Worm (Caenorhabditis elegans) whole organism, late embryonic: ENCODE measurements around the gene F40G12.2.
"Not testable (repeated sequence)": the region's sequence is repeated elsewhere in the genome, so short reads cannot be mapped to it uniquely, and the experiment has no call there.

Source experiments
- C08G9.2 ChIP-seq: sonication (generic microtip); optimal IDR thresholded peaks from 2 replicates; lab custom pipeline; 2016; ENCODE audit warnings: mild to moderate bottlenecking, missing genetic modification characterization, moderate library complexity, missing compliant biosample characterization
- C38D4.7 ChIP-seq: fragments of 200-800 bp; sonication (Bioruptor generic); optimal IDR thresholded peaks from 2 replicates; lab custom pipeline; 2018; ENCODE audit warnings: mild to moderate bottlenecking, missing genetic modification characterization, moderate library complexity, missing compliant biosample characterization
- ama-1 ChIP-seq: fragments of 150-350 bp; optimal IDR thresholded peaks from 2 replicates; lab custom pipeline; 2014
- ceh-18 ChIP-seq: sonication (generic microtip); optimal IDR thresholded peaks from 2 replicates; lab custom pipeline; 2016; ENCODE audit warnings: missing genetic modification characterization, missing compliant biosample characterization
- ceh-2 ChIP-seq: sonication (generic microtip); optimal IDR thresholded peaks from 2 replicates; lab custom pipeline; 2016; ENCODE audit warnings: missing genotype, missing genetic modification characterization, missing compliant biosample characterization
- ceh-22 ChIP-seq: sonication (generic microtip); optimal IDR thresholded peaks from 2 replicates; lab custom pipeline; 2017; ENCODE audit warnings: missing biosample characterization, missing genetic modification characterization
- ceh-24 ChIP-seq: sonication (generic microtip); optimal IDR thresholded peaks from 2 replicates; lab custom pipeline; 2016; ENCODE audit warnings: mild to moderate bottlenecking, missing genetic modification characterization, missing compliant biosample characterization
- ceh-31 ChIP-seq: sonication (generic microtip); optimal IDR thresholded peaks from 2 replicates; lab custom pipeline; 2016; ENCODE audit warnings: missing genetic modification characterization, missing compliant biosample characterization
- ceh-45 ChIP-seq: fragments of 200-800 bp; sonication (Bioruptor generic); IDR thresholded peaks from 2 replicates; pipeline ENCODE4 v1.3.6; 2022; ENCODE audit warnings: missing genetic modification reagents, missing genetic modification characterization, missing compliant biosample characterization
- ceh-48 ChIP-seq: sonication (generic microtip); optimal IDR thresholded peaks from 2 replicates; lab custom pipeline; 2016; ENCODE audit warnings: missing genetic modification characterization, inconsistent platforms, missing compliant biosample characterization
- che-1 ChIP-seq: sonication (generic microtip); optimal IDR thresholded peaks from 2 replicates; lab custom pipeline; 2016; ENCODE audit warnings: mild to moderate bottlenecking, missing genetic modification characterization, missing compliant biosample characterization
- dmd-4 ChIP-seq: sonication (generic microtip); optimal IDR thresholded peaks from 2 replicates; lab custom pipeline; 2016; ENCODE audit warnings: borderline replicate concordance, missing genetic modification characterization, missing compliant biosample characterization
- elt-2 ChIP-seq: sonication (generic microtip); optimal IDR thresholded peaks from 2 replicates; lab custom pipeline; 2016; ENCODE audit warnings: missing genetic modification reagents, missing genetic modification characterization, missing compliant biosample characterization
- elt-4 ChIP-seq: sonication (generic microtip); optimal IDR thresholded peaks from 2 replicates; lab custom pipeline; 2016; ENCODE audit warnings: missing genetic modification characterization, missing compliant biosample characterization
- fax-1 ChIP-seq: sonication (generic microtip); optimal IDR thresholded peaks from 2 replicates; lab custom pipeline; 2016; ENCODE audit warnings: missing genotype, missing genetic modification characterization, missing compliant biosample characterization
- fkh-6 ChIP-seq: sonication (generic microtip); optimal IDR thresholded peaks from 2 replicates; lab custom pipeline; 2016; ENCODE audit warnings: missing genetic modification characterization, missing compliant biosample characterization
- gmeb-2 ChIP-seq: sonication (generic microtip); optimal IDR thresholded peaks from 2 replicates; lab custom pipeline; 2016; ENCODE audit warnings: missing genetic modification characterization, inconsistent platforms, missing compliant biosample characterization
- hlh-13 ChIP-seq: fragments of 200-800 bp; sonication (Bioruptor generic); optimal IDR thresholded peaks from 2 replicates; lab custom pipeline; 2018; ENCODE audit warnings: mild to moderate bottlenecking, missing genetic modification characterization, missing compliant biosample characterization
- hlh-30 ChIP-seq: sonication (generic microtip); optimal IDR thresholded peaks from 2 replicates; lab custom pipeline; 2017; ENCODE audit warnings: antibody characterized with exemption, missing genetic modification characterization, missing compliant biosample characterization; ENCODE audit not compliant: insufficient read depth
- hlh-6 ChIP-seq: sonication (generic microtip); optimal IDR thresholded peaks from 2 replicates; lab custom pipeline; 2016; ENCODE audit warnings: missing genotype, missing genetic modification characterization, missing compliant biosample characterization
- hlh-8 ChIP-seq: sonication (generic microtip); optimal IDR thresholded peaks from 2 replicates; lab custom pipeline; 2016; ENCODE audit warnings: missing genotype, missing genetic modification characterization, missing compliant biosample characterization
- lim-6 ChIP-seq: sonication (generic microtip); optimal IDR thresholded peaks from 2 replicates; lab custom pipeline; 2016; ENCODE audit warnings: missing genetic modification characterization, missing compliant biosample characterization
- mec-3 ChIP-seq: sonication (generic microtip); optimal IDR thresholded peaks from 2 replicates; lab custom pipeline; 2016; ENCODE audit warnings: borderline replicate concordance, missing genetic modification characterization, missing compliant biosample characterization
- npax-4 ChIP-seq: sonication (generic microtip); optimal IDR thresholded peaks from 2 replicates; lab custom pipeline; 2016; ENCODE audit warnings: missing genetic modification characterization, missing compliant biosample characterization
- pat-9 ChIP-seq: fragments of 200-800 bp; sonication (Bioruptor generic); optimal IDR thresholded peaks from 2 replicates; lab custom pipeline; 2018; ENCODE audit warnings: mild to moderate bottlenecking, missing genetic modification characterization, moderate library complexity, missing compliant biosample characterization
- pha-4 ChIP-seq: fragments of 150-350 bp; optimal IDR thresholded peaks from 2 replicates; lab custom pipeline; 2018; ENCODE audit warnings: missing biosample characterization, missing genetic modification reagents, missing genetic modification characterization
- sox-2 ChIP-seq: fragments of 200-800 bp; sonication (Bioruptor generic); IDR thresholded peaks from 2 replicates; pipeline ENCODE4 v1.3.6; 2022; ENCODE audit warnings: missing genetic modification reagents, missing genetic modification characterization, missing compliant biosample characterization
- sox-4 ChIP-seq: sonication (generic microtip); optimal IDR thresholded peaks from 2 replicates; lab custom pipeline; 2017; ENCODE audit warnings: mild to moderate bottlenecking, missing genetic modification characterization, inconsistent platforms, missing compliant biosample characterization
- syd-9 ChIP-seq: sonication (generic microtip); optimal IDR thresholded peaks from 2 replicates; lab custom pipeline; 2016; ENCODE audit warnings: mild to moderate bottlenecking, missing genetic modification characterization, moderate library complexity, missing compliant biosample characterization
- tbx-7 ChIP-seq: sonication (generic microtip); optimal IDR thresholded peaks from 2 replicates; lab custom pipeline; 2016; ENCODE audit warnings: missing genotype, missing genetic modification characterization, missing compliant biosample characterization
- unc-42 ChIP-seq: sonication (generic microtip); optimal IDR thresholded peaks from 2 replicates; lab custom pipeline; 2016; ENCODE audit warnings: missing genotype, missing genetic modification characterization, missing compliant biosample characterization
- unc-55 ChIP-seq: sonication (generic microtip); optimal IDR thresholded peaks from 2 replicates; lab custom pipeline; 2017; ENCODE audit warnings: missing biosample characterization, missing genetic modification reagents, missing genetic modification characterization
- unc-86 ChIP-seq: sonication (generic microtip); optimal IDR thresholded peaks from 2 replicates; lab custom pipeline; 2016; ENCODE audit warnings: missing genetic modification characterization, missing compliant biosample characterization
- zip-5 ChIP-seq: sonication (generic microtip); optimal IDR thresholded peaks from 2 replicates; lab custom pipeline; 2016; ENCODE audit warnings: missing genetic modification characterization, missing compliant biosample characterization

Gene F40G12.2

ce11 chrV:14274268-14274667, 13.5 kb upstream of the F40G12.2 start, which contains the start of gene F40G12.7:
Gene F40G12.7, plus strand, starts transcription at chrV:14274568.
- TF ChIP-seq elt-4, tbx-7, pat-9 (tag; lab: Kevin White, UChicago): not testable (repeated sequence)

ce11 chrV:14273019-14273418, 12.3 kb upstream of the F40G12.2 start, which contains the start of gene F40G12.6:
Gene F40G12.6, minus strand, starts transcription at chrV:14273119.
- TF ChIP-seq che-1 (tag; lab: Kevin White, UChicago) (no peak), ceh-48 (tag; lab: Kevin White, UChicago) (no peak), hlh-13 (GFP tag; lab: Kevin White, UChicago) (no peak), npax-4 (no peak), C08G9.2 (tag; lab: Kevin White, UChicago) (no peak), pha-4 (no peak), unc-86 (tag; lab: Kevin White, UChicago) (no peak), unc-55 (GFP tag; lab: Kevin White, UChicago) (no peak), unc-42 (no peak), hlh-30 (tag; lab: Kevin White, UChicago) (no peak), ceh-22 (tag; lab: Kevin White, UChicago) (no peak), ceh-18 (tag; lab: Kevin White, UChicago) (no peak)
- TF ChIP-seq, all 69 proteins: peak for 0

ce11 chrV:14270729-14271128, 10.0 kb upstream of the F40G12.2 start, which contains the start of gene F40G12.5:
Gene F40G12.5, minus strand, starts transcription at chrV:14270829.
- TF ChIP-seq zip-5 (tag; lab: Kevin White, UChicago) (no peak), ceh-45 (GFP tag; lab: Robert Waterston, UW) (no peak), ceh-24 (no peak), fax-1 (no peak), sox-4 (tag; lab: Kevin White, UChicago) (no peak), ceh-2 (tag; lab: Kevin White, UChicago) (no peak), C38D4.7 (no peak), hlh-8 (tag; lab: Kevin White, UChicago) (no peak), ama-1 (lab: Kevin White, UChicago) (no peak), unc-86 (tag; lab: Kevin White, UChicago) (no peak), elt-2 (tag; lab: Kevin White, UChicago) (no peak)

- TF ChIP-seq syd-9 (tag; lab: Kevin White, UChicago) (no peak), gmeb-2 (tag; lab: Kevin White, UChicago) (no peak), lim-6 (tag; lab: Kevin White, UChicago) (no peak), hlh-8 (tag; lab: Kevin White, UChicago) (no peak), ceh-22 (tag; lab: Kevin White, UChicago) (no peak), mec-3 (no peak), hlh-30 (tag; lab: Kevin White, UChicago) (no peak), fkh-6 (tag; lab: Kevin White, UChicago) (no peak), hlh-6 (tag; lab: Kevin White, UChicago) (no peak), sox-2 (no peak), sox-4 (tag; lab: Kevin White, UChicago) (no peak), dmd-4 (tag; lab: Kevin White, UChicago) (no peak), pha-4 (no peak), ceh-31 (tag; lab: Kevin White, UChicago) (no peak), unc-42 (no peak), ceh-2 (tag; lab: Kevin White, UChicago) (no peak)
- TF ChIP-seq, all 69 proteins: peak for 0
Observed at ce11 chrV:14268616-14269015, 7.9 kb upstream of the F40G12.2 start, which contains the start of gene F40G12.4. Gene F40G12.4, minus strand, starts transcription at chrV:14268716.
